Fruit fly (Drosophila melanogaster) whole organism, embryonic: ENCODE results near the gene dimm.
A peak's percentile ranks its signal among the peaks of the same experiment; 100 is the strongest.

Source experiments
- BEAF-32 ChIP-seq: fragments of 200-800 bp; sonication (Bioruptor generic); optimal IDR thresholded peaks from 3 replicates; lab custom pipeline; 2017; ENCODE audit warnings: missing biosample characterization, missing genetic modification characterization, mild to moderate bottlenecking, moderate library complexity, missing genetic modification reagents
- C15 ChIP-seq: fragments of 200-800 bp; sonication (Bioruptor generic); IDR thresholded peaks from 3 replicates; pipeline ENCODE4 v1.3.6; 2022; ENCODE audit warnings: missing biosample characterization, missing genetic modification characterization
- CG11398 ChIP-seq: fragments of 200-800 bp; sonication (Bioruptor generic); optimal IDR thresholded peaks from 2 replicates; lab custom pipeline; 2016; ENCODE audit warnings: missing biosample characterization, missing genetic modification characterization
- CG12769 ChIP-seq: fragments of 200-800 bp; sonication (Bioruptor generic); optimal IDR thresholded peaks from 2 replicates; lab custom pipeline; 2019; ENCODE audit warnings: missing biosample characterization, mild to moderate bottlenecking, missing genetic modification characterization, moderate library complexity
- CG12942 ChIP-seq: fragments of 200-800 bp; sonication (Bioruptor generic); optimal IDR thresholded peaks from 3 replicates; lab custom pipeline; 2016; ENCODE audit warnings: missing biosample characterization, missing genetic modification characterization
- CG13287 ChIP-seq: fragments of 200-800 bp; sonication (Bioruptor generic); IDR thresholded peaks from 2 replicates; pipeline ENCODE4 v1.3.6; 2022; ENCODE audit warnings: missing biosample characterization, missing genetic modification characterization; ENCODE audit not compliant: partially characterized antibody
- CG13424 ChIP-seq: fragments of 200-800 bp; sonication (Bioruptor generic); optimal IDR thresholded peaks from 2 replicates; lab custom pipeline; 2019; ENCODE audit warnings: missing biosample characterization, mild to moderate bottlenecking, missing genetic modification characterization, moderate library complexity
- CG14710 ChIP-seq: fragments of 200-800 bp; sonication (Bioruptor generic); optimal IDR thresholded peaks from 3 replicates; lab custom pipeline; 2019; ENCODE audit warnings: missing biosample characterization, mild to moderate bottlenecking, missing genetic modification characterization, moderate library complexity
- CG15479 ChIP-seq: fragments of 200-800 bp; sonication (Bioruptor generic); optimal IDR thresholded peaks from 3 replicates; lab custom pipeline; 2019; ENCODE audit warnings: missing biosample characterization, mild to moderate bottlenecking, missing genetic modification characterization, moderate library complexity
- CG15514 ChIP-seq: fragments of 200-800 bp; sonication (Bioruptor generic); optimal IDR thresholded peaks from 3 replicates; lab custom pipeline; 2017; ENCODE audit warnings: missing biosample characterization, missing genetic modification characterization, mild to moderate bottlenecking, moderate library complexity, missing genetic modification reagents
- CG1603 ChIP-seq: fragments of 200-800 bp; sonication (Bioruptor generic); optimal IDR thresholded peaks from 2 replicates; lab custom pipeline; 2019; ENCODE audit warnings: missing biosample characterization, mild to moderate bottlenecking, missing genetic modification characterization, moderate library complexity
- CG17568 ChIP-seq: fragments of 200-800 bp; sonication (Bioruptor generic); optimal IDR thresholded peaks from 2 replicates; lab custom pipeline; 2018; ENCODE audit warnings: missing biosample characterization, mild to moderate bottlenecking, missing genetic modification characterization, moderate library complexity
- CG17829 ChIP-seq: fragments of 200-800 bp; optimal IDR thresholded peaks from 2 replicates; lab custom pipeline; 2019; ENCODE audit warnings: missing biosample characterization, mild to moderate bottlenecking, missing genetic modification characterization, moderate library complexity
- CG18011 ChIP-seq: fragments of 200-800 bp; sonication (Bioruptor generic); optimal IDR thresholded peaks from 2 replicates; lab custom pipeline; 2017; ENCODE audit warnings: missing biosample characterization, missing genetic modification characterization, mild to moderate bottlenecking, moderate library complexity, missing genotype
- CG2678 ChIP-seq: fragments of 200-800 bp; sonication (Bioruptor generic); optimal IDR thresholded peaks from 3 replicates; lab custom pipeline; 2019; ENCODE audit warnings: missing biosample characterization, mild to moderate bottlenecking, missing genetic modification characterization, moderate library complexity
- CG30020 ChIP-seq: fragments of 200-800 bp; optimal IDR thresholded peaks from 2 replicates; lab custom pipeline; 2019; ENCODE audit warnings: missing biosample characterization, mild to moderate bottlenecking, missing genetic modification characterization, moderate library complexity
- CG34224 ChIP-seq: fragments of 200-800 bp; sonication (Bioruptor generic); IDR thresholded peaks from 3 replicates; pipeline ENCODE4 v1.3.6; 2022; ENCODE audit warnings: missing biosample characterization, missing genetic modification characterization; ENCODE audit not compliant: partially characterized antibody
- CG42726 ChIP-seq: fragments of 200-800 bp; sonication (Bioruptor generic); IDR thresholded peaks from 2 replicates; pipeline ENCODE4 v1.3.6; 2022; ENCODE audit warnings: missing biosample characterization, missing genetic modification characterization; ENCODE audit not compliant: partially characterized antibody
- CG4424 ChIP-seq: fragments of 200-800 bp; sonication (Bioruptor generic); optimal IDR thresholded peaks from 3 replicates; lab custom pipeline; 2016; ENCODE audit warnings: missing biosample characterization, missing genetic modification characterization
- CG6254 ChIP-seq: fragments of 200-800 bp; sonication (Bioruptor generic); optimal IDR thresholded peaks from 3 replicates; lab custom pipeline; 2017; ENCODE audit warnings: mild to moderate bottlenecking, missing biosample characterization, missing genetic modification reagents, missing genetic modification characterization
- CG9727 ChIP-seq: fragments of 200-800 bp; sonication (Bioruptor generic); optimal IDR thresholded peaks from 3 replicates; lab custom pipeline; 2017; ENCODE audit warnings: missing biosample characterization, mild to moderate bottlenecking, missing genetic modification characterization
- CG9797 ChIP-seq: fragments of 200-800 bp; sonication (Bioruptor generic); optimal IDR thresholded peaks from 3 replicates; lab custom pipeline; 2018; ENCODE audit warnings: missing biosample characterization, mild to moderate bottlenecking, missing genetic modification characterization
- Dbx ChIP-seq: fragments of 200-800 bp; sonication (Bioruptor generic); IDR thresholded peaks from 3 replicates; pipeline ENCODE4 v1.3.6; 2022; ENCODE audit warnings: missing biosample characterization, missing genetic modification characterization
- Dek ChIP-seq: fragments of 200-800 bp; sonication (Bioruptor generic); optimal IDR thresholded peaks from 3 replicates; lab custom pipeline; 2019; ENCODE audit warnings: missing biosample characterization, mild to moderate bottlenecking, missing genetic modification characterization, moderate library complexity
- Doc3 ChIP-seq: fragments of 200-800 bp; sonication (Bioruptor generic); IDR thresholded peaks from 3 replicates; pipeline ENCODE4 v1.3.6; 2022; ENCODE audit warnings: missing biosample characterization, missing genetic modification characterization; ENCODE audit not compliant: partially characterized antibody
- Dref ChIP-seq: fragments of 200-800 bp; sonication (Bioruptor generic); IDR thresholded peaks from 2 replicates; pipeline ENCODE4 v1.3.6; 2022; ENCODE audit warnings: missing biosample characterization, missing genetic modification characterization
- E2f2 ChIP-seq: fragments of 200-800 bp; sonication (Bioruptor generic); IDR thresholded peaks from 2 replicates; pipeline ENCODE4 v1.3.6; 2022; ENCODE audit warnings: missing biosample characterization, missing genetic modification characterization
- Myb ChIP-seq: fragments of 200-800 bp; sonication (Bioruptor generic); optimal IDR thresholded peaks from 2 replicates; lab custom pipeline; 2016; ENCODE audit warnings: missing biosample characterization, missing genetic modification characterization
- Optix ChIP-seq: fragments of 200-800 bp; sonication (Bioruptor generic); IDR thresholded peaks from 3 replicates; pipeline ENCODE4 v1.3.6; 2022; ENCODE audit warnings: missing biosample characterization, missing genetic modification characterization
- PHDP ChIP-seq: fragments of 200-800 bp; sonication (Bioruptor generic); optimal IDR thresholded peaks from 3 replicates; lab custom pipeline; 2018; ENCODE audit warnings: missing biosample characterization, mild to moderate bottlenecking, missing genetic modification characterization, moderate library complexity
- Xbp1 ChIP-seq: fragments of 200-800 bp; sonication (Bioruptor generic); optimal IDR thresholded peaks from 3 replicates; lab custom pipeline; 2016; ENCODE audit warnings: missing biosample characterization, mild to moderate bottlenecking, missing genetic modification characterization
- az2 ChIP-seq: fragments of 200-800 bp; sonication (Bioruptor generic); optimal IDR thresholded peaks from 3 replicates; lab custom pipeline; 2016; ENCODE audit warnings: missing biosample characterization, missing genetic modification characterization
- chinmo ChIP-seq: fragments of 200-800 bp; sonication (Bioruptor generic); IDR thresholded peaks from 4 replicates; pipeline ENCODE4 v1.3.6; 2022; ENCODE audit warnings: missing biosample characterization, missing genetic modification characterization; ENCODE audit not compliant: partially characterized antibody
- cwo ChIP-seq: fragments of 200-800 bp; sonication (Bioruptor generic); optimal IDR thresholded peaks from 3 replicates; lab custom pipeline; 2017; ENCODE audit warnings: missing biosample characterization, missing genetic modification characterization, mild to moderate bottlenecking, moderate library complexity, missing genetic modification reagents
- exex ChIP-seq: fragments of 200-800 bp; sonication (Bioruptor generic); optimal IDR thresholded peaks from 4 replicates; lab custom pipeline; 2018; ENCODE audit warnings: missing biosample characterization, mild to moderate bottlenecking, missing genetic modification characterization, moderate library complexity
- grau ChIP-seq: fragments of 200-800 bp; optimal IDR thresholded peaks from 3 replicates; lab custom pipeline; 2019; ENCODE audit warnings: missing biosample characterization, mild to moderate bottlenecking, missing genetic modification characterization, moderate library complexity
- hbn ChIP-seq: fragments of 200-800 bp; sonication (Bioruptor generic); IDR thresholded peaks from 2 replicates; pipeline ENCODE4 v1.3.6; 2022; ENCODE audit warnings: missing biosample characterization, missing genetic modification characterization; ENCODE audit not compliant: partially characterized antibody
- lilli ChIP-seq: fragments of 200-800 bp; sonication (Bioruptor generic); optimal IDR thresholded peaks from 3 replicates; lab custom pipeline; 2016; ENCODE audit warnings: missing biosample characterization, missing genetic modification characterization
- pb ChIP-seq: fragments of 200-800 bp; sonication (Bioruptor generic); optimal IDR thresholded peaks from 3 replicates; lab custom pipeline; 2016; ENCODE audit warnings: missing biosample characterization, missing genetic modification characterization
- peb ChIP-seq: fragments of 200-800 bp; sonication (Bioruptor generic); IDR thresholded peaks from 2 replicates; pipeline ENCODE4 v1.3.6; 2022; ENCODE audit warnings: missing biosample characterization, missing genetic modification characterization
- prd ChIP-seq, 3 experiments: fragments of >200 bp in 2 of 3; fragments of 200-800 bp in 1 of 3; sonication (Bioruptor generic) in 1 of 3; optimal IDR thresholded peaks in 2 of 3; IDR thresholded peaks in 1 of 3; 2 replicates in 2 of 3; 3 replicates in 1 of 3; pipeline versions ENCODE4 v1.3.6 to Lab custom; 2017 to 2022; ENCODE audit warnings: missing biosample characterization in 1 of 3, missing genetic modification characterization in 1 of 3
- run ChIP-seq: fragments of 200-800 bp; sonication (Bioruptor generic); optimal IDR thresholded peaks from 3 replicates; lab custom pipeline; 2018; ENCODE audit warnings: missing biosample characterization, mild to moderate bottlenecking, missing genetic modification characterization
- sd ChIP-seq: fragments of 200-800 bp; sonication (Bioruptor generic); optimal IDR thresholded peaks from 3 replicates; lab custom pipeline; 2018; ENCODE audit warnings: missing biosample characterization, mild to moderate bottlenecking, missing genetic modification characterization, moderate library complexity
- sug ChIP-seq: fragments of 200-800 bp; optimal IDR thresholded peaks from 2 replicates; lab custom pipeline; 2019; ENCODE audit warnings: missing biosample characterization, mild to moderate bottlenecking, missing genetic modification characterization, moderate library complexity
- twi ChIP-seq: fragments of 200-800 bp; optimal IDR thresholded peaks from 2 replicates; lab custom pipeline; 2019; ENCODE audit warnings: missing biosample characterization, mild to moderate bottlenecking, missing genetic modification characterization, moderate library complexity
- z ChIP-seq: fragments of 200-800 bp; sonication (Bioruptor generic); IDR thresholded peaks from 3 replicates; pipeline ENCODE4 v1.3.6; 2022; ENCODE audit warnings: missing biosample characterization, missing genetic modification characterization

The dimm gene

dm6 chr2L:21310427-21311199, 20.9 kb upstream of the dimm start, which contains the start of gene crc (continued):
- no peak for TF ChIP-seq run (tag; lab: Kevin White, UChicago)
- TF ChIP-seq CG17829 (tag; lab: Kevin White, UChicago): peak; percentile 3
- peak; percentile 38; the same call in 2 of the 3 replicates for TF ChIP-seq Doc3 (GFP tag; lab: Robert Waterston, UW)
- peak; percentile 79 for TF ChIP-seq CG1603
- TF ChIP-seq CG11398 (GFP tag; lab: Kevin White, UChicago): no peak
- no peak for TF ChIP-seq Dek (tag; lab: Kevin White, UChicago)
- peak; percentile 30; the same call in 1 of the 3 replicates for TF ChIP-seq Dbx (GFP tag; lab: Robert Waterston, UW)
- TF ChIP-seq Dref (GFP tag; lab: Robert Waterston, UW): no peak
- peak; percentile 54 for TF ChIP-seq CG13424
- TF ChIP-seq CG9797 (GFP tag; lab: Kevin White, UChicago): peak; percentile 30
- no peak for TF ChIP-seq C15
- peak; percentile 12 for TF ChIP-seq sd (tag; lab: Kevin White, UChicago)
- TF ChIP-seq CG17568 (GFP tag; lab: Kevin White, UChicago): peak; percentile 44
- no peak for TF ChIP-seq CG18011 (GFP tag; lab: Kevin White, UChicago)
- TF ChIP-seq z (GFP tag; lab: Robert Waterston, UW): no peak
- TF ChIP-seq Myb: peak; percentile 13
- TF ChIP-seq pb (GFP tag; lab: Kevin White, UChicago): no peak
- peak; percentile 19 for TF ChIP-seq sug (tag; lab: Kevin White, UChicago)
- peak; percentile 39; the same call in 1 of the 2 replicates for TF ChIP-seq hbn (GFP tag; lab: Robert Waterston, UW)
- no peak for TF ChIP-seq CG12942 (GFP tag; lab: Kevin White, UChicago)
- TF ChIP-seq CG42726 (GFP tag; lab: Robert Waterston, UW): peak; percentile 19; the same call in 1 of the 2 replicates
- TF ChIP-seq CG2678 (tag; lab: Kevin White, UChicago): peak; percentile 53
- TF ChIP-seq E2f2 (GFP tag; lab: Robert Waterston, UW): peak; percentile 10; the same call in 1 of the 2 replicates
- TF ChIP-seq exex (tag; lab: Kevin White, UChicago): peak; percentile 57
- TF ChIP-seq grau (tag; lab: Kevin White, UChicago): peak; percentile 10
- no peak for TF ChIP-seq twi (tag; lab: Kevin White, UChicago)
- TF ChIP-seq peb (GFP tag; lab: Robert Waterston, UW): no peak
- peak; percentile 62 for TF ChIP-seq CG13287 (GFP tag; lab: Robert Waterston, UW)
- peak; percentile 59 for TF ChIP-seq CG15514 (GFP tag; lab: Kevin White, UChicago)
- TF ChIP-seq CG6254 (GFP tag; lab: Kevin White, UChicago): no peak
- peak; percentile 85 for TF ChIP-seq CG30020 (tag; lab: Kevin White, UChicago)
- TF ChIP-seq CG12769 (tag; lab: Kevin White, UChicago): no peak
- TF ChIP-seq CG14710 (tag; lab: Kevin White, UChicago): peak; percentile 65
- peak; percentile 29 for TF ChIP-seq lilli (GFP tag; lab: Kevin White, UChicago)
- peak; percentile 38 for TF ChIP-seq az2 (GFP tag; lab: Kevin White, UChicago)
- peak; percentile 83 for TF ChIP-seq CG15479
- peak; percentile 52; the same call in 2 of the 3 replicates for TF ChIP-seq CG34224 (GFP tag; lab: Robert Waterston, UW)
- TF ChIP-seq chinmo (GFP tag; lab: Robert Waterston, UW): peak; percentile 74; the same call in 1 of the 4 replicates
- peak; percentile 32 for TF ChIP-seq CG4424
- no peak for TF ChIP-seq prd (optimal IDR thresholded peaks at IDR 0.05; lab: Kevin White, UChicago)
- TF ChIP-seq prd (GFP tag; IDR thresholded peaks at IDR 0.05; lab: Robert Waterston, UW): 0 out of 3 replicates have a peak, but pooled peaks have one; percentile 34
- peak; percentile 49 for TF ChIP-seq Xbp1 (GFP tag; lab: Kevin White, UChicago)
- TF ChIP-seq PHDP (tag; lab: Kevin White, UChicago): no peak
- peak; percentile 71 for TF ChIP-seq BEAF-32 (GFP tag; lab: Kevin White, UChicago)
- TF ChIP-seq CG9727 (GFP tag; lab: Kevin White, UChicago): peak; percentile 52
- TF ChIP-seq cwo: peak; percentile 60
- TF ChIP-seq Optix (GFP tag; lab: Robert Waterston, UW): no peak
